Worm (Caenorhabditis elegans): Measurements from ENCODE around the gene T28C6.8.
A peak's percentile ranks its signal among the peaks of the same experiment; 100 is the strongest.

Gene T28C6.8

DNA sequence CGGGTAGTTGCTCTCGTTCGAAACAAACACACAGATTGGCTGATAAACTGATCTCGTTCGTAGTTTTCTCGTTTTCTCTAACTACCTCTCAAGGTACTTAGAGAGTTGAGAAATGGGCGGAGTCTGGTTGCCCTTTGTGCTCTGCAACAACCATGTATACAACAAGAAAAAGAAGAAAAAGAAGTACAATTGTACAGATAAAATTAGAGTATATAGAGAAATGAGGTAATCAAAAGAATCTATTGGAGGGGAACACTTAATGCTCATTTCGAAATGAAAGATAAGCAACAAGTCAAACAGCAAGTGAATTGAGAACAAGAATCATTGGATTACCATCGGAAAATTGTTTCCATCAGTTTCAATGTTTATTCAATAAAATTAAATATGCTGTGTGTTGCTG, 34.8 kb upstream of the T28C6.8 start, which contains the start of gene C09G9.1:
TSS of gene C09G9.1 (minus strand) at position 143 of the 400 bp plus-strand sequence.
- TF ChIP-seq snpc-4 (tag; optimal IDR thresholded peaks at IDR 0.05): no peak
- TF ChIP-seq nhr-237 (tag; optimal IDR thresholded peaks at IDR 0.05): no peak
- TF ChIP-seq pha-4 (tag; optimal IDR thresholded peaks at IDR 0.05): peak; percentile 44
- no peak for TF ChIP-seq nfya-1 (tag; optimal IDR thresholded peaks at IDR 0.05; ENCODE audit: insufficient read depth)
- TF ChIP-seq elt-2 (tag; optimal IDR thresholded peaks at IDR 0.05): peak; percentile 67
- TF ChIP-seq pqm-1 (tag; optimal IDR thresholded peaks at IDR 0.05): no peak
- TF ChIP-seq mdl-1 (tag; optimal IDR thresholded peaks at IDR 0.05): no peak
- no peak for TF ChIP-seq nhr-12 (tag; optimal IDR thresholded peaks at IDR 0.05)
- no peak for TF ChIP-seq egl-27 (tag; optimal IDR thresholded peaks at IDR 0.05)
- TF ChIP-seq tbx-2 (tag; optimal IDR thresholded peaks at IDR 0.05): no peak

- TF ChIP-seq nhr-23 (tag; optimal IDR thresholded peaks at IDR 0.05) (peak; percentile 13), hmg-11 (tag; optimal IDR thresholded peaks at IDR 0.05) (no peak)
Measured at ce11 chrIV:8864672-8865071, 34.1 kb upstream of the T28C6.8 start.

ce11 chrIV:8855963-8856362, 25.4 kb upstream of the T28C6.8 start, which contains the start of gene T11B7.5:
TSS of gene T11B7.5 (minus strand) at chrIV:8856063.
- no peak for TF ChIP-seq nhr-76 (tag; optimal IDR thresholded peaks at IDR 0.05)
- TF ChIP-seq elt-1 (tag; optimal IDR thresholded peaks at IDR 0.05): no peak
- no peak for TF ChIP-seq nhr-25 (tag; optimal IDR thresholded peaks at IDR 0.05)
- no peak for TF ChIP-seq ama-1 (optimal IDR thresholded peaks at IDR 0.05)
- no peak for TF ChIP-seq unc-39 (tag; optimal IDR thresholded peaks at IDR 0.05)
- no peak for TF ChIP-seq sea-2 (GFP tag; optimal IDR thresholded peaks at IDR 0.05)
- TF ChIP-seq lin-15B (tag; optimal IDR thresholded peaks at IDR 0.05): no peak
- no peak for TF ChIP-seq elt-2 (tag; optimal IDR thresholded peaks at IDR 0.05)
- no peak for TF ChIP-seq skn-1 (tag; optimal IDR thresholded peaks at IDR 0.05)
- no peak for TF ChIP-seq fos-1 (tag; optimal IDR thresholded peaks at IDR 0.05)
- TF ChIP-seq nhr-237 (tag; optimal IDR thresholded peaks at IDR 0.05): no peak

DNA sequence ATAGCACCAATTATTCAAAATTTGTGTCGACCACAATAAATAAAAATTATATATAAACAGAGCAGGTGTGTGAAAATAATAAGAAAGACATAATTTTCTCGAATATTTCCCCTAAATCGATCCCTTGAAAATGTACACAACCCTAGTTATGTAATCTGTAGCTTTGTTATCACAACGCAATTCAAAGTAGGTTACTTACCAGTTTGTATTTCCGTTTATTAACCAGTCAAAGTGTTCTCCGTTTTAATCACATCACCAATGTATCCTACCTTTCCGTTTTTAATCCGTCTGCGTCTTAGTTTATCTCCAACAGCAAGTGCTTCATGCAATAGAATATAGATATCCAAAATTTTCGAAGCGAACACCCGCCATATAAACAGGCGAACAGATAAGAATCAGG, 22.8 kb upstream of the T28C6.8 start:
- TF ChIP-seq ZK546.5 (tag; optimal IDR thresholded peaks at IDR 0.05) (no peak), nhr-28 (tag; optimal IDR thresholded peaks at IDR 0.05) (no peak), nhr-11 (tag; optimal IDR thresholded peaks at IDR 0.05) (no peak), elt-3 (tag; optimal IDR thresholded peaks at IDR 0.05) (no peak), snpc-4 (tag; optimal IDR thresholded peaks at IDR 0.05) (no peak), hmg-11 (tag; optimal IDR thresholded peaks at IDR 0.05) (no peak), zag-1 (tag; optimal IDR thresholded peaks at IDR 0.05) (no peak)

DNA sequence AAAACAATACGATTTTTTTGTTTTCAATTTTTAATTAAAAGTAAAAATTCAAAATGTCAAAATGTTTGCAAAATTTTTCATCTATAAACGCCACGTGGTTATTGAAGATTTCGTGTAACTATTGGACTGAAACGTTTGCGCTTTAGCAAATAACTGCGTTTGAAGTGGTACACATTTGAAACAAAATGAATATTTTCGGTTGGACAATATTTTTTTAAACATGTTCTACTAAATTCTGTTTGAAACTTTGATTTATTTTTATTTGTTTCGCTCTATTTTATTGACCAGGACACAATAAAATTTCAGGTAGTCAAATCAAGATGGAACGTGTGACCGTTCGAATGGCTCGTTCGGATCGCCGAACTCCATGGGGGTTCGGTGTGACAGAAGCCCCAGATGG, 21.7 kb upstream of the T28C6.8 start, which contains the start of gene alp-1:
TSS of gene alp-1 (plus strand) at position 301 of the 400 bp plus-strand sequence.
- TF ChIP-seq nfya-1 (tag; optimal IDR thresholded peaks at IDR 0.05; ENCODE audit: insufficient read depth) (no peak), jun-1 (tag; optimal IDR thresholded peaks at IDR 0.05) (no peak), nhr-237 (tag; optimal IDR thresholded peaks at IDR 0.05) (no peak), elt-1 (tag; optimal IDR thresholded peaks at IDR 0.05) (no peak), ztf-4 (tag; optimal IDR thresholded peaks at IDR 0.05) (no peak), mml-1 (tag; optimal IDR thresholded peaks at IDR 0.05) (no peak), ama-1 (optimal IDR thresholded peaks at IDR 0.05) (no peak)

ce11 chrIV:8850807-8851206, 20.3 kb upstream of the T28C6.8 start:
- TF ChIP-seq fos-1 (tag; optimal IDR thresholded peaks at IDR 0.05) (no peak), nhr-11 (tag; optimal IDR thresholded peaks at IDR 0.05) (no peak), eor-1 (tag; optimal IDR thresholded peaks at IDR 0.05) (no peak), egl-5 (tag; optimal IDR thresholded peaks at IDR 0.05) (no peak), pqm-1 (tag; optimal IDR thresholded peaks at IDR 0.05) (no peak), mml-1 (tag; optimal IDR thresholded peaks at IDR 0.05) (no peak), ztf-11 (tag; optimal IDR thresholded peaks at IDR 0.05) (no peak), nhr-237 (tag; optimal IDR thresholded peaks at IDR 0.05) (no peak), ceh-16 (tag; optimal IDR thresholded peaks at IDR 0.05) (no peak), lin-15B (tag; optimal IDR thresholded peaks at IDR 0.05) (no peak), hmg-11 (tag; optimal IDR thresholded peaks at IDR 0.05) (no peak), tbx-2 (tag; optimal IDR thresholded peaks at IDR 0.05) (no peak), nhr-43 (tag; optimal IDR thresholded peaks at IDR 0.05; ENCODE audit: poor library complexity, severe bottlenecking) (no peak), elt-3 (tag; optimal IDR thresholded peaks at IDR 0.05) (no peak), nhr-76 (tag; optimal IDR thresholded peaks at IDR 0.05) (no peak), fkh-10 (GFP tag; optimal IDR thresholded peaks at IDR 0.05) (no peak), sea-2 (GFP tag; optimal IDR thresholded peaks at IDR 0.05) (no peak)
